Worm (Caenorhabditis elegans) whole organism, early embryonic: ENCODE results near the gene str-69.

Experiments used
- F13C5.2 ChIP-seq: sonication (generic microtip); optimal IDR thresholded peaks from 2 replicates; lab custom pipeline; 2017; ENCODE audit warnings: mild to moderate bottlenecking, missing genetic modification characterization, inconsistent platforms, missing compliant biosample characterization
- ama-1 ChIP-seq: fragments of 150-350 bp; optimal IDR thresholded peaks from 2 replicates; lab custom pipeline; 2014
- hmbx-1 ChIP-seq: sonication (generic microtip); optimal IDR thresholded peaks from 2 replicates; lab custom pipeline; 2016; ENCODE audit warnings: mild to moderate bottlenecking, missing genetic modification characterization, missing compliant biosample characterization
- pes-1 ChIP-seq: fragments of 200-800 bp; sonication (Bioruptor generic); IDR thresholded peaks from 2 replicates; pipeline ENCODE4 v1.3.6; 2022; ENCODE audit warnings: missing genetic modification reagents, missing genetic modification characterization, missing compliant biosample characterization
- scrt-1 ChIP-seq: fragments of 200-800 bp; sonication (Bioruptor generic); IDR thresholded peaks from 2 replicates; pipeline ENCODE4 v1.3.6; 2022; ENCODE audit warnings: missing genetic modification characterization, missing compliant biosample characterization
- tbx-37 ChIP-seq: fragments of 200-800 bp; sonication (Bioruptor generic); conservative IDR thresholded peaks from 2 replicates; pipeline ENCODE4 v1.3.6; 2022; ENCODE audit warnings: missing genetic modification reagents, missing genetic modification characterization, missing compliant biosample characterization
- tra-4 ChIP-seq: sonication (generic microtip); optimal IDR thresholded peaks from 2 replicates; lab custom pipeline; 2017; ENCODE audit warnings: missing genetic modification characterization, missing compliant biosample characterization

DNA sequence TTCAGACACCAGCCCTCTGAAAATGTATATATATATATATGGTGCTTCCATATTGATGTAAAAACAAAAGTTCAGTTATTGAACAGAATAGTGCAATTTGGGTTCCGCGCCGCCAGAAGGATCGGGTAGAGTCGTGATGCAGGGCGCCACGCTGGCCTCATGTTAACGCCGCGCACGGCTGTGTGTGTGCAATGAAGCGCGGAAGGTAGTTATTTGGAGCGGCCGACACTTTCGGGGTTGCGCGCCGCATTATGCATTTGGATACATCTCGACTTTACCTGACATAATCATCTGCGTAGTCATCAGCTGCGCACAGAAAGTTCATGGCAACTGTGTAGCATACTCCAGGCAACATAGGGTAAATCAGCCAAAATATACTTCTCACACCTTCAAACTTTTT is 1.1 kb upstream of the str-69 start:
- no peak for TF ChIP-seq ama-1 (lab: Kevin White, UChicago)
- no peak for TF ChIP-seq tra-4 (tag; lab: Kevin White, UChicago)
- no peak for TF ChIP-seq scrt-1 (GFP tag; lab: Robert Waterston, UW)
- no peak for TF ChIP-seq hmbx-1 (tag; lab: Kevin White, UChicago)
- TF ChIP-seq pes-1 (GFP tag; lab: Robert Waterston, UW) = no peak
- TF ChIP-seq tbx-37 = no peak
- TF ChIP-seq F13C5.2 = no peak
